Fruit fly (Drosophila melanogaster) whole organism, embryonic: Measurements from ENCODE around the gene Chd1.
A peak's percentile ranks its signal among the peaks of the same experiment; 100 is the strongest.

Experiments used
- ATbp ChIP-seq: fragments of 200-800 bp; sonication (Bioruptor generic); optimal IDR thresholded peaks from 2 replicates; lab custom pipeline; 2017; ENCODE audit warnings: missing biosample characterization, mild to moderate bottlenecking, missing genetic modification characterization, missing genetic modification reagents
- B-H2 ChIP-seq: fragments of 200-800 bp; sonication (Bioruptor generic); optimal IDR thresholded peaks from 2 replicates; lab custom pipeline; 2018; ENCODE audit warnings: missing biosample characterization, mild to moderate bottlenecking, missing genetic modification characterization
- Bgb ChIP-seq: fragments of 200-800 bp; sonication (Bioruptor generic); IDR thresholded peaks from 2 replicates; pipeline ENCODE4 v1.3.6; 2022; ENCODE audit warnings: missing biosample characterization, missing genetic modification characterization; ENCODE audit not compliant: partially characterized antibody
- CG11398 ChIP-seq: fragments of 200-800 bp; sonication (Bioruptor generic); optimal IDR thresholded peaks from 2 replicates; lab custom pipeline; 2016; ENCODE audit warnings: missing biosample characterization, missing genetic modification characterization
- CG11456 ChIP-seq: fragments of 200-800 bp; sonication (Bioruptor generic); IDR thresholded peaks from 3 replicates; pipeline ENCODE4 v1.3.6; 2022; ENCODE audit warnings: missing biosample characterization, missing genetic modification characterization
- CG13624 ChIP-seq: fragments of 200-800 bp; sonication (Bioruptor generic); optimal IDR thresholded peaks from 2 replicates; lab custom pipeline; 2016; ENCODE audit warnings: missing biosample characterization, missing genetic modification characterization
- CG13775 ChIP-seq: fragments of 200-800 bp; sonication (Bioruptor generic); optimal IDR thresholded peaks from 3 replicates; lab custom pipeline; 2017; ENCODE audit warnings: missing biosample characterization, mild to moderate bottlenecking, missing genetic modification characterization
- CG15479 ChIP-seq: fragments of 200-800 bp; sonication (Bioruptor generic); optimal IDR thresholded peaks from 3 replicates; lab custom pipeline; 2019; ENCODE audit warnings: missing biosample characterization, mild to moderate bottlenecking, missing genetic modification characterization, moderate library complexity
- CG1603 ChIP-seq: fragments of 200-800 bp; sonication (Bioruptor generic); optimal IDR thresholded peaks from 2 replicates; lab custom pipeline; 2019; ENCODE audit warnings: missing biosample characterization, mild to moderate bottlenecking, missing genetic modification characterization, moderate library complexity
- CG17568 ChIP-seq: fragments of 200-800 bp; sonication (Bioruptor generic); optimal IDR thresholded peaks from 2 replicates; lab custom pipeline; 2018; ENCODE audit warnings: missing biosample characterization, mild to moderate bottlenecking, missing genetic modification characterization, moderate library complexity
- CG2116 ChIP-seq: fragments of 200-800 bp; sonication (Bioruptor generic); optimal IDR thresholded peaks from 3 replicates; lab custom pipeline; 2018; ENCODE audit warnings: missing biosample characterization, mild to moderate bottlenecking, missing genetic modification characterization
- CG2202 ChIP-seq: fragments of 200-800 bp; sonication (Bioruptor generic); optimal IDR thresholded peaks from 2 replicates; lab custom pipeline; 2018; ENCODE audit warnings: missing biosample characterization, mild to moderate bottlenecking, missing genetic modification characterization
- CG2875 ChIP-seq: fragments of 200-800 bp; sonication (Bioruptor generic); optimal IDR thresholded peaks from 2 replicates; lab custom pipeline; 2017; ENCODE audit warnings: missing biosample characterization, mild to moderate bottlenecking, missing genetic modification characterization, missing genetic modification reagents
- CG3995 ChIP-seq: fragments of 200-800 bp; sonication (Bioruptor generic); optimal IDR thresholded peaks from 3 replicates; lab custom pipeline; 2016; ENCODE audit warnings: missing biosample characterization, missing genetic modification characterization
- CG4404 ChIP-seq: fragments of 200-800 bp; sonication (Bioruptor generic); IDR thresholded peaks from 2 replicates; pipeline ENCODE4 v1.3.6; 2022; ENCODE audit warnings: missing biosample characterization, missing genetic modification characterization
- CG6654 ChIP-seq: fragments of 200-800 bp; sonication (Bioruptor generic); optimal IDR thresholded peaks from 2 replicates; lab custom pipeline; 2017; ENCODE audit warnings: missing biosample characterization, mild to moderate bottlenecking, missing genetic modification characterization
- CG7963 ChIP-seq: fragments of 200-800 bp; sonication (Bioruptor generic); IDR thresholded peaks from 3 replicates; pipeline ENCODE4 v1.3.6; 2022; ENCODE audit warnings: missing biosample characterization, missing genetic modification characterization; ENCODE audit not compliant: partially characterized antibody
- CG8359 ChIP-seq: fragments of 200-800 bp; sonication (Bioruptor generic); optimal IDR thresholded peaks from 2 replicates; lab custom pipeline; 2017; ENCODE audit warnings: missing biosample characterization, mild to moderate bottlenecking, missing genetic modification characterization, borderline replicate concordance
- CG9876 ChIP-seq: fragments of 200-800 bp; sonication (Bioruptor generic); optimal IDR thresholded peaks from 2 replicates; lab custom pipeline; 2016; ENCODE audit warnings: missing biosample characterization, missing genetic modification characterization
- Elba2 ChIP-seq: fragments of 200-800 bp; sonication (Bioruptor generic); optimal IDR thresholded peaks from 3 replicates; lab custom pipeline; 2016; ENCODE audit warnings: missing biosample characterization, missing genetic modification characterization
- Gug ChIP-seq: fragments of 200-800 bp; sonication (Bioruptor generic); IDR thresholded peaks from 4 replicates; pipeline ENCODE4 v1.3.6; 2022; ENCODE audit warnings: missing biosample characterization, missing genetic modification characterization
- Hand ChIP-seq: fragments of 200-800 bp; sonication (Bioruptor generic); optimal IDR thresholded peaks from 2 replicates; lab custom pipeline; 2017; ENCODE audit warnings: mild to moderate bottlenecking, missing biosample characterization, missing genetic modification reagents, missing genetic modification characterization
- Kr ChIP-seq: fragments of 200-800 bp; sonication (Bioruptor generic); optimal IDR thresholded peaks from 2 replicates; lab custom pipeline; 2017; ENCODE audit warnings: missing biosample characterization, mild to moderate bottlenecking, missing genetic modification characterization
- MTF-1 ChIP-seq: fragments of 200-800 bp; sonication (Bioruptor generic); optimal IDR thresholded peaks from 2 replicates; lab custom pipeline; 2018; ENCODE audit warnings: missing biosample characterization, mild to moderate bottlenecking, missing genetic modification characterization, borderline replicate concordance
- Oli ChIP-seq: fragments of 200-800 bp; sonication (Bioruptor generic); optimal IDR thresholded peaks from 2 replicates; lab custom pipeline; 2018; ENCODE audit warnings: missing biosample characterization, mild to moderate bottlenecking, missing genetic modification characterization, moderate library complexity
- Poxn ChIP-seq: fragments of 200-800 bp; sonication (Bioruptor generic); IDR thresholded peaks from 2 replicates; pipeline ENCODE4 v1.3.6; 2022; ENCODE audit warnings: missing biosample characterization, missing genetic modification characterization
- ap ChIP-seq: fragments of 200-800 bp; sonication (Bioruptor generic); IDR thresholded peaks from 2 replicates; pipeline ENCODE4 v1.3.6; 2022; ENCODE audit warnings: missing biosample characterization, missing genetic modification characterization
- ase ChIP-seq: fragments of 200-800 bp; sonication (Bioruptor generic); IDR thresholded peaks from 3 replicates; pipeline ENCODE4 v1.3.6; 2022; ENCODE audit warnings: missing biosample characterization, missing genetic modification characterization
- ash1 ChIP-seq: fragments of 200-800 bp; sonication (Bioruptor generic); optimal IDR thresholded peaks from 2 replicates; lab custom pipeline; 2018; ENCODE audit warnings: missing biosample characterization, mild to moderate bottlenecking, missing genetic modification characterization
- bcd ChIP-seq: fragments of 200-800 bp; sonication (Bioruptor generic); optimal IDR thresholded peaks from 2 replicates; lab custom pipeline; 2017; ENCODE audit warnings: missing biosample characterization, mild to moderate bottlenecking, missing genetic modification characterization
- bigmax ChIP-seq: fragments of 200-800 bp; sonication (Bioruptor generic); optimal IDR thresholded peaks from 2 replicates; lab custom pipeline; 2018; ENCODE audit warnings: missing biosample characterization, mild to moderate bottlenecking, missing genetic modification characterization
- cato ChIP-seq: fragments of 200-800 bp; sonication (Bioruptor generic); optimal IDR thresholded peaks from 2 replicates; lab custom pipeline; 2016; ENCODE audit warnings: missing biosample characterization, missing genetic modification characterization, borderline replicate concordance
- chinmo ChIP-seq: fragments of 200-800 bp; sonication (Bioruptor generic); IDR thresholded peaks from 4 replicates; pipeline ENCODE4 v1.3.6; 2022; ENCODE audit warnings: missing biosample characterization, missing genetic modification characterization; ENCODE audit not compliant: partially characterized antibody
- chm ChIP-seq: fragments of 200-800 bp; sonication (Bioruptor generic); IDR thresholded peaks from 2 replicates; pipeline ENCODE4 v1.3.6; 2022; ENCODE audit warnings: missing biosample characterization, missing genetic modification characterization
- corto ChIP-seq: fragments of 200-800 bp; sonication (Bioruptor generic); optimal IDR thresholded peaks from 2 replicates; lab custom pipeline; 2016; ENCODE audit warnings: missing biosample characterization, mild to moderate bottlenecking, missing genetic modification characterization, moderate library complexity
- disco-r ChIP-seq: fragments of 200-800 bp; sonication (Bioruptor generic); optimal IDR thresholded peaks from 2 replicates; lab custom pipeline; 2016; ENCODE audit warnings: missing biosample characterization, missing genetic modification characterization
- dm ChIP-seq: fragments of 200-800 bp; sonication (Bioruptor generic); optimal IDR thresholded peaks from 3 replicates; lab custom pipeline; 2016; ENCODE audit warnings: missing biosample characterization, missing genetic modification characterization
- grau ChIP-seq: fragments of 200-800 bp; optimal IDR thresholded peaks from 3 replicates; lab custom pipeline; 2019; ENCODE audit warnings: missing biosample characterization, mild to moderate bottlenecking, missing genetic modification characterization, moderate library complexity
- gro ChIP-seq: fragments of 200-800 bp; sonication (Bioruptor generic); optimal IDR thresholded peaks from 2 replicates; lab custom pipeline; 2016; ENCODE audit warnings: missing biosample characterization, missing genetic modification characterization
- kah ChIP-seq: fragments of 200-800 bp; sonication (Bioruptor generic); optimal IDR thresholded peaks from 2 replicates; lab custom pipeline; 2018; ENCODE audit warnings: missing biosample characterization, mild to moderate bottlenecking, missing genetic modification characterization
- odd ChIP-seq: fragments of 200-800 bp; sonication (Bioruptor generic); optimal IDR thresholded peaks from 2 replicates; lab custom pipeline; 2017; ENCODE audit warnings: missing biosample characterization, mild to moderate bottlenecking, missing genetic modification characterization
- pfk ChIP-seq: fragments of 200-800 bp; sonication (Bioruptor generic); optimal IDR thresholded peaks from 2 replicates; lab custom pipeline; 2018; ENCODE audit warnings: missing biosample characterization, mild to moderate bottlenecking, missing genetic modification characterization, moderate library complexity
- sc ChIP-seq, 3 experiments: fragments of >200 bp in 2 of 3; fragments of 200-800 bp in 1 of 3; sonication (Bioruptor generic) in 1 of 3; optimal IDR thresholded peaks; 2 replicates in 2 of 3; 3 replicates in 1 of 3; lab custom pipeline; 2017; ENCODE audit warnings: mild to moderate bottlenecking in 1 of 3, missing biosample characterization in 1 of 3, missing genetic modification characterization in 1 of 3, missing genetic modification reagents in 1 of 3
- shn ChIP-seq: fragments of 200-800 bp; sonication (Bioruptor generic); optimal IDR thresholded peaks from 3 replicates; lab custom pipeline; 2016; ENCODE audit warnings: missing biosample characterization, missing genetic modification characterization
- sna ChIP-seq: fragments of 200-800 bp; sonication (Bioruptor generic); IDR thresholded peaks from 2 replicates; pipeline ENCODE4 v1.3.6; 2022; ENCODE audit warnings: missing biosample characterization, missing genetic modification characterization; ENCODE audit not compliant: partially characterized antibody
- sqz ChIP-seq: fragments of 200-800 bp; sonication (Bioruptor generic); optimal IDR thresholded peaks from 3 replicates; lab custom pipeline; 2018; ENCODE audit warnings: missing biosample characterization, mild to moderate bottlenecking, missing genetic modification characterization
- stc ChIP-seq: fragments of 200-800 bp; sonication (Bioruptor generic); IDR thresholded peaks from 2 replicates; pipeline ENCODE4 v1.3.6; 2022; ENCODE audit warnings: missing biosample characterization, missing genetic modification characterization
- usp ChIP-seq: fragments of >200 bp; optimal IDR thresholded peaks from 2 replicates; lab custom pipeline; 2017; ENCODE audit warnings: missing biosample characterization, missing genetic modification characterization
- zf30C ChIP-seq: fragments of 200-800 bp; sonication (Bioruptor generic); optimal IDR thresholded peaks from 3 replicates; lab custom pipeline; 2018; ENCODE audit warnings: missing biosample characterization, mild to moderate bottlenecking, missing genetic modification characterization
- zfh1 ChIP-seq: fragments of 200-800 bp; sonication (Bioruptor generic); IDR thresholded peaks from 3 replicates; pipeline ENCODE4 v1.3.6; 2022; ENCODE audit warnings: missing biosample characterization, missing genetic modification characterization

Chd1 gene

dm6 chr2L:2992664-2993174, 5.2 kb upstream of the Chd1 start, which contains the start of the genes okr and CG3558 (continued):
- TF ChIP-seq CG2116 (GFP tag; lab: Kevin White, UChicago) (peak; percentile 85), shn (GFP tag; lab: Kevin White, UChicago) (no peak), sna (GFP tag; lab: Robert Waterston, UW) (peak; percentile 77), CG1603 (tag; lab: Kevin White, UChicago) (peak; percentile 82), chm (no peak), ATbp (GFP tag; lab: Kevin White, UChicago) (no peak), gro (no peak), bigmax (GFP tag; lab: Kevin White, UChicago) (no peak), ap (no peak), Bgb (GFP tag; lab: Robert Waterston, UW) (peak; percentile 74), CG11456 (no peak), MTF-1 (GFP tag; lab: Kevin White, UChicago) (no peak), CG15479 (GFP tag; lab: Kevin White, UChicago) (no peak), zf30C (GFP tag; lab: Kevin White, UChicago) (no peak), disco-r (GFP tag; lab: Kevin White, UChicago) (no peak), kah (GFP tag; lab: Kevin White, UChicago) (no peak), CG17568 (GFP tag; lab: Kevin White, UChicago) (no peak), Poxn (GFP tag; lab: Robert Waterston, UW) (no peak), corto (GFP tag; lab: Kevin White, UChicago) (no peak), zfh1 (GFP tag; lab: Robert Waterston, UW) (no peak), Elba2 (peak; percentile 47), CG2202 (tag; lab: Kevin White, UChicago) (no peak), chinmo (GFP tag; lab: Robert Waterston, UW) (no peak), Oli (tag; lab: Kevin White, UChicago) (no peak), usp (GFP tag; lab: Kevin White, UChicago) (no peak), Hand (no peak), dm (GFP tag; lab: Kevin White, UChicago) (no peak), sc (optimal IDR thresholded peaks at IDR 0.05; lab: Kevin White, UChicago) (no peak), sc (GFP tag; optimal IDR thresholded peaks at IDR 0.05; lab: Kevin White, UChicago) (no peak), ash1 (GFP tag; lab: Kevin White, UChicago) (no peak), CG13775 (GFP tag; lab: Kevin White, UChicago) (no peak), CG2875 (GFP tag; lab: Kevin White, UChicago) (no peak), B-H2 (GFP tag; lab: Kevin White, UChicago) (no peak), CG7963 (GFP tag; lab: Robert Waterston, UW) (peak; percentile 58; the same call in 2 of the 3 replicates), sqz (GFP tag; lab: Kevin White, UChicago) (no peak), CG13624 (GFP tag; lab: Kevin White, UChicago) (no peak), CG11398 (GFP tag; lab: Kevin White, UChicago) (no peak), stc (GFP tag; lab: Robert Waterston, UW) (no peak), CG6654 (no peak), cato (GFP tag; lab: Kevin White, UChicago) (no peak), CG4404 (GFP tag; lab: Robert Waterston, UW) (no peak), Kr (GFP tag; lab: Kevin White, UChicago) (no peak), odd (GFP tag; lab: Kevin White, UChicago) (no peak), CG8359 (GFP tag; lab: Kevin White, UChicago) (no peak), CG9876 (GFP tag; lab: Kevin White, UChicago) (no peak), ase (no peak), CG3995 (GFP tag; lab: Kevin White, UChicago) (no peak), grau (peak; percentile 24), bcd (no peak), pfk (peak; percentile 94), Gug (GFP tag; lab: Robert Waterston, UW) (no peak)
